Worm (Caenorhabditis elegans) whole organism, L1 larva: Measurements from ENCODE around the gene kcnl-4.
A peak's percentile ranks its signal among the peaks of the same experiment; 100 is the strongest.

Experiments
- C04F5.9 ChIP-seq: sonication (generic microtip); optimal IDR thresholded peaks from 2 replicates; lab custom pipeline; 2016; ENCODE audit warnings: missing genetic modification characterization, missing compliant biosample characterization
- C16A3.4 ChIP-seq: fragments of 150-350 bp; optimal IDR thresholded peaks from 2 replicates; lab custom pipeline; 2014; ENCODE audit warnings: missing biosample characterization, missing genetic modification characterization
- C34B4.2 ChIP-seq: sonication (generic microtip); optimal IDR thresholded peaks from 2 replicates; lab custom pipeline; 2017; ENCODE audit warnings: mild to moderate bottlenecking, missing genetic modification characterization, missing compliant biosample characterization
- F16B12.6 ChIP-seq: fragments of 150-350 bp; optimal IDR thresholded peaks from 2 replicates; lab custom pipeline; 2014; ENCODE audit warnings: missing biosample characterization, missing genetic modification characterization
- aha-1 ChIP-seq: fragments of 150-350 bp; optimal IDR thresholded peaks from 2 replicates; lab custom pipeline; 2014; ENCODE audit warnings: missing biosample characterization, missing genetic modification characterization
- alr-1 ChIP-seq: fragments of 200-800 bp; sonication (Bioruptor generic); optimal IDR thresholded peaks from 2 replicates; lab custom pipeline; 2018; ENCODE audit warnings: borderline replicate concordance, mild to moderate bottlenecking, missing genetic modification characterization, missing compliant biosample characterization
- aly-2 ChIP-seq: fragments of 150-350 bp; optimal IDR thresholded peaks from 2 replicates; lab custom pipeline; 2014; ENCODE audit warnings: missing biosample characterization, missing genetic modification characterization
- ama-1 ChIP-seq: fragments of 150-350 bp; optimal IDR thresholded peaks from 2 replicates; lab custom pipeline; 2014
- ceh-8 ChIP-seq: fragments of 200-800 bp; sonication (Bioruptor generic); optimal IDR thresholded peaks from 2 replicates; lab custom pipeline; 2018; ENCODE audit warnings: mild to moderate bottlenecking, missing genetic modification characterization, moderate library complexity, missing compliant biosample characterization
- ceh-90 ChIP-seq: sonication (generic microtip); optimal IDR thresholded peaks from 2 replicates; lab custom pipeline; 2016; ENCODE audit warnings: missing genetic modification characterization, missing compliant biosample characterization
- dpl-1 ChIP-seq, 3 experiments: fragments of 150-350 bp in 2 of 3; sonication (generic microtip) in 1 of 3; optimal IDR thresholded peaks; 2 replicates each; lab custom pipeline; 2014 to 2017; ENCODE audit warnings: missing biosample characterization in 3 of 3, missing genetic modification characterization in 3 of 3, missing genetic modification reagents in 3 of 3
- efl-1 ChIP-seq, 4 experiments: fragments of 150-350 bp; optimal IDR thresholded peaks in 3 of 4; peaks in 1 of 4; 1 replicate in 1 of 4; 2 replicates in 3 of 4; lab custom pipeline; 2014; ENCODE audit warnings: missing biosample characterization in 2 of 4, missing genetic modification characterization in 2 of 4, missing genetic modification reagents in 2 of 4
- egl-13 ChIP-seq: sonication (generic microtip); optimal IDR thresholded peaks from 2 replicates; lab custom pipeline; 2016; ENCODE audit warnings: missing genotype, missing genetic modification reagents, missing genetic modification characterization, missing compliant biosample characterization
- elt-2 ChIP-seq: sonication (generic microtip); optimal IDR thresholded peaks from 2 replicates; lab custom pipeline; 2016; ENCODE audit warnings: missing genetic modification characterization, mild to moderate bottlenecking, inconsistent platforms, missing compliant biosample characterization, missing genetic modification reagents
- ets-5 ChIP-seq: fragments of 200-800 bp; sonication (Bioruptor generic); IDR thresholded peaks from 2 replicates; pipeline ENCODE4 v1.3.6; 2022; ENCODE audit warnings: missing genetic modification characterization, missing compliant biosample characterization
- fkh-10 ChIP-seq: sonication (generic microtip); optimal IDR thresholded peaks from 2 replicates; lab custom pipeline; 2017; ENCODE audit warnings: missing biosample characterization, missing genetic modification reagents, missing genetic modification characterization
- fkh-8 ChIP-seq: sonication (generic microtip); optimal IDR thresholded peaks from 2 replicates; lab custom pipeline; 2016; ENCODE audit warnings: mild to moderate bottlenecking, missing genetic modification characterization, missing compliant biosample characterization
- fos-1 ChIP-seq: fragments of 150-350 bp; optimal IDR thresholded peaks from 2 replicates; lab custom pipeline; 2014; ENCODE audit warnings: missing biosample characterization, missing genetic modification characterization
- grh-1 ChIP-seq: fragments of 200-800 bp; sonication (Bioruptor generic); IDR thresholded peaks from 2 replicates; pipeline ENCODE4 v1.3.6; 2022; ENCODE audit warnings: missing genetic modification reagents, missing genetic modification characterization, missing compliant biosample characterization
- hlh-17 ChIP-seq: fragments of 200-800 bp; sonication (Bioruptor generic); optimal IDR thresholded peaks from 2 replicates; lab custom pipeline; 2018; ENCODE audit warnings: missing genetic modification characterization, mild to moderate bottlenecking, missing compliant biosample characterization, moderate library complexity, borderline replicate concordance
- hlh-4 ChIP-seq: sonication (generic microtip); optimal IDR thresholded peaks from 2 replicates; lab custom pipeline; 2016; ENCODE audit warnings: mild to moderate bottlenecking, missing genetic modification characterization, missing compliant biosample characterization
- irx-1 ChIP-seq: sonication (generic microtip); optimal IDR thresholded peaks from 2 replicates; lab custom pipeline; 2016; ENCODE audit warnings: missing genetic modification characterization, missing compliant biosample characterization
- isw-1 ChIP-seq: fragments of 200-800 bp; sonication (Bioruptor generic); IDR thresholded peaks from 2 replicates; pipeline ENCODE4 v1.3.6; 2022; ENCODE audit warnings: missing genetic modification characterization, missing compliant biosample characterization
- lin-13 ChIP-seq: fragments of 150-350 bp; optimal IDR thresholded peaks from 2 replicates; lab custom pipeline; 2014; ENCODE audit warnings: missing biosample characterization, missing genetic modification reagents, missing genetic modification characterization
- lin-15B ChIP-seq: fragments of 150-350 bp; sonication (generic microtip); optimal IDR thresholded peaks from 3 replicates; lab custom pipeline; 2014; ENCODE audit warnings: missing biosample characterization, missing genetic modification characterization
- lin-35 ChIP-seq, 2 experiments: fragments of 150-350 bp; optimal IDR thresholded peaks; 2 replicates each; lab custom pipeline; 2014; ENCODE audit warnings: missing biosample characterization in 2 of 2, missing genetic modification characterization in 2 of 2, missing genetic modification reagents in 2 of 2
- lin-39 ChIP-seq: fragments of 150-350 bp; optimal IDR thresholded peaks from 2 replicates; lab custom pipeline; 2014; ENCODE audit warnings: missing biosample characterization, missing genetic modification reagents, missing genetic modification characterization
- lsy-2 ChIP-seq, 2 experiments: fragments of 150-350 bp; optimal IDR thresholded peaks; 2 replicates each; lab custom pipeline; 2014; ENCODE audit warnings: missing biosample characterization in 2 of 2, missing genetic modification characterization in 2 of 2
- mab-9 ChIP-seq: fragments of 200-800 bp; sonication (Bioruptor generic); IDR thresholded peaks from 2 replicates; pipeline ENCODE4 v1.3.6; 2022; ENCODE audit warnings: missing genetic modification reagents, missing genetic modification characterization, missing compliant biosample characterization
- nhr-11 ChIP-seq: fragments of 150-350 bp; optimal IDR thresholded peaks from 2 replicates; lab custom pipeline; 2014; ENCODE audit warnings: missing biosample characterization, missing genetic modification characterization
- nhr-237 ChIP-seq: fragments of 150-350 bp; optimal IDR thresholded peaks from 2 replicates; lab custom pipeline; 2014; ENCODE audit warnings: missing biosample characterization, missing genetic modification characterization
- nhr-71 ChIP-seq: sonication (generic microtip); optimal IDR thresholded peaks from 2 replicates; lab custom pipeline; 2016; ENCODE audit warnings: mild to moderate bottlenecking, missing genetic modification characterization, moderate library complexity, missing compliant biosample characterization
- nhr-77 ChIP-seq: fragments of 150-350 bp; optimal IDR thresholded peaks from 2 replicates; lab custom pipeline; 2014; ENCODE audit warnings: missing biosample characterization, missing genetic modification characterization
- nhr-90 ChIP-seq: sonication (generic microtip); optimal IDR thresholded peaks from 2 replicates; lab custom pipeline; 2016; ENCODE audit warnings: mild to moderate bottlenecking, missing genetic modification characterization, missing compliant biosample characterization; ENCODE audit not compliant: poor library complexity
- pax-3 ChIP-seq: fragments of 200-800 bp; sonication (Bioruptor generic); optimal IDR thresholded peaks from 2 replicates; lab custom pipeline; 2018; ENCODE audit warnings: mild to moderate bottlenecking, missing genetic modification characterization, moderate library complexity, missing compliant biosample characterization
- pqm-1 ChIP-seq: sonication (generic microtip); optimal IDR thresholded peaks from 3 replicates; lab custom pipeline; 2017; ENCODE audit warnings: missing biosample characterization, missing genetic modification characterization
- rnt-1 ChIP-seq: sonication (generic microtip); optimal IDR thresholded peaks from 2 replicates; lab custom pipeline; 2016; ENCODE audit warnings: mild to moderate bottlenecking, missing genetic modification characterization, moderate library complexity, missing compliant biosample characterization
- skn-1 ChIP-seq: fragments of 150-350 bp; optimal IDR thresholded peaks from 2 replicates; lab custom pipeline; 2014; ENCODE audit warnings: missing biosample characterization, missing genetic modification characterization
- snpc-4 ChIP-seq: fragments of 150-350 bp; optimal IDR thresholded peaks from 2 replicates; lab custom pipeline; 2014; ENCODE audit warnings: missing biosample characterization, missing genetic modification characterization
- sox-4 ChIP-seq: sonication (generic microtip); optimal IDR thresholded peaks from 2 replicates; lab custom pipeline; 2016; ENCODE audit warnings: missing genetic modification characterization, missing compliant biosample characterization
- sptf-1 ChIP-seq: fragments of 150-350 bp; optimal IDR thresholded peaks from 2 replicates; lab custom pipeline; 2014; ENCODE audit warnings: missing biosample characterization, missing genetic modification characterization
- tlp-1 ChIP-seq: fragments of 150-350 bp; optimal IDR thresholded peaks from 2 replicates; lab custom pipeline; 2014; ENCODE audit warnings: missing biosample characterization, missing genetic modification characterization
- unc-130 ChIP-seq: fragments of 150-350 bp; optimal IDR thresholded peaks from 2 replicates; lab custom pipeline; 2017; ENCODE audit warnings: missing biosample characterization, missing genetic modification characterization, inconsistent platforms
- unc-30 ChIP-seq: sonication (generic microtip); optimal IDR thresholded peaks from 2 replicates; lab custom pipeline; 2017; ENCODE audit warnings: missing biosample characterization, missing genetic modification characterization
- unc-62 ChIP-seq: fragments of 150-350 bp; optimal IDR thresholded peaks from 2 replicates; lab custom pipeline; 2014; ENCODE audit warnings: missing biosample characterization, missing genetic modification reagents, missing genetic modification characterization
- unc-86 ChIP-seq: sonication (generic microtip); optimal IDR thresholded peaks from 2 replicates; lab custom pipeline; 2016; ENCODE audit warnings: missing genetic modification characterization, missing compliant biosample characterization
- unc-98 ChIP-seq: fragments of 200-800 bp; sonication (Bioruptor generic); IDR thresholded peaks from 2 replicates; pipeline ENCODE4 v1.3.6; 2022; ENCODE audit warnings: missing genetic modification characterization, missing compliant biosample characterization
- vab-15 ChIP-seq: sonication (generic microtip); optimal IDR thresholded peaks from 2 replicates; lab custom pipeline; 2017; ENCODE audit warnings: missing genotype, mild to moderate bottlenecking, missing genetic modification characterization, missing compliant biosample characterization
- zag-1 ChIP-seq: fragments of 150-350 bp; optimal IDR thresholded peaks from 2 replicates; lab custom pipeline; 2014; ENCODE audit warnings: missing biosample characterization, missing genetic modification characterization
- zip-4 ChIP-seq: fragments of 200-800 bp; sonication (Bioruptor generic); optimal IDR thresholded peaks from 2 replicates; lab custom pipeline; 2018; ENCODE audit warnings: mild to moderate bottlenecking, missing genetic modification characterization, moderate library complexity, missing compliant biosample characterization
- ztf-11 ChIP-seq, 2 experiments: sonication (generic microtip); optimal IDR thresholded peaks; 2 replicates each; lab custom pipeline; 2016 to 2017; ENCODE audit warnings: missing genetic modification characterization in 2 of 2, missing biosample characterization in 1 of 2, missing compliant biosample characterization in 1 of 2
- ztf-4 ChIP-seq: fragments of 150-350 bp; optimal IDR thresholded peaks from 2 replicates; lab custom pipeline; 2014; ENCODE audit warnings: missing biosample characterization, missing genetic modification characterization

kcnl-4 gene

DNA sequence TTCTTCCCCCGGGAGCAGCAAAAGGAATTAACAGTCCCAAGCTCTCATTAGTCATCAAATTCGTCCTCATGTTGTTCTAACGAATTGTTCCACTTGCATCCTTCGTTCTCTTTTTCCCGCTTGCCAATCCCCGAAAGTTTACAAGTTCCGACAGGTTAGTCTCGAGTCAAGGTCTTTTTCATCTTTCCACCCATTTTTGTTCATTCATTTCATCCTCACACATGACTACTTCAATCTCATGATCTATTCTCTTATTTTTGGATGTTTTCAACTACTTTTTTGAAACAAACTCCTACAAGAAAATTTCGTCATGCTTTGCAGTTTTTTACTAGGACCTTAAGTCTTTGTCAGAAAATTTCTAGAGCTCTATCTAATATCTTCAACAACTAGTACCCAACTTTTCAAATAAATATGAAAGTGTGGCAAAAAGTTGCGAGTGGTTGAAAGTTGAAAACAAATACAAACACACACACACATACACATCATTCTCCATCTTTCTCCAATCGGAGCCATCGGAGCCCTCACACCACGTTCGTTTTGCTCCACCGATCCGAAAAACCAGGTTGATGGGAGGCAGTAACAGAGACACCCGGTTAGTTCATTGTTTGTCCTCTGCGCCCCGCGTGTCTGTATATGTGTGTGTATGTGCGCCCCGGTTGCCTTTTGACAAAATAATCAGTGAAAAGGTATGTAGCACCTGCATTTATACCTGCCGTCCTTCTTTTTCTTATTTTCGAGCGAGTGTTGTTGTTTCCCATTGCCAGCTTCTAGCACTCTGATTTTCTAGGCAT is 31.6 kb upstream of the kcnl-4 start (continued):
- peak in 1 of 2 experiments; percentile 46 for TF ChIP-seq lin-35 (GFP tag; optimal IDR thresholded peaks at IDR 0.05; lab: Kevin White, UChicago)
- peak in 1 of 2 experiments; percentile 22 for TF ChIP-seq lsy-2 (tag; optimal IDR thresholded peaks at IDR 0.05; lab: Kevin White, UChicago)
- no peak for TF ChIP-seq zag-1
- no peak for TF ChIP-seq lin-39 (tag; lab: Kevin White, UChicago)
- no peak for TF ChIP-seq nhr-237 (tag; lab: Kevin White, UChicago)
- TF ChIP-seq mab-9 (GFP tag; lab: Robert Waterston, UW): no peak
- TF ChIP-seq nhr-77 (tag; lab: Kevin White, UChicago): no peak
- TF ChIP-seq nhr-71 (tag; lab: Kevin White, UChicago): no peak
- TF ChIP-seq elt-2 (tag; lab: Kevin White, UChicago): no peak
- no peak for TF ChIP-seq unc-62 (GFP tag; lab: Kevin White, UChicago)
- peak; percentile 42 for TF ChIP-seq skn-1 (tag; lab: Kevin White, UChicago)
- no peak for TF ChIP-seq hlh-17 (GFP tag; lab: Kevin White, UChicago)
- no peak for TF ChIP-seq ztf-11 (tag; optimal IDR thresholded peaks at IDR 0.05; lab: Kevin White, UChicago)
- no peak for TF ChIP-seq zip-4
- TF ChIP-seq aly-2 (tag; lab: Kevin White, UChicago): no peak
- TF ChIP-seq efl-1 (optimal IDR thresholded peaks at IDR 0.05; lab: Kevin White, UChicago): no peak
- TF ChIP-seq efl-1 (GFP tag; optimal IDR thresholded peaks at IDR 0.05 in 1 of 2; lab: Kevin White, UChicago): peak in 1 of 2 experiments; percentile 91
- no peak for TF ChIP-seq C04F5.9
- no peak for TF ChIP-seq C34B4.2 (tag; lab: Kevin White, UChicago)
- TF ChIP-seq F16B12.6 (tag; lab: Kevin White, UChicago): no peak
- TF ChIP-seq hlh-4 (tag; lab: Kevin White, UChicago): no peak
- TF ChIP-seq pax-3 (tag; lab: Kevin White, UChicago): no peak
- TF ChIP-seq vab-15: no peak
- no peak for TF ChIP-seq sox-4 (tag; lab: Kevin White, UChicago)
- TF ChIP-seq irx-1 (tag; lab: Kevin White, UChicago): no peak
- no peak for TF ChIP-seq alr-1 (tag; lab: Kevin White, UChicago)
- TF ChIP-seq unc-30 (tag; lab: Kevin White, UChicago): no peak
- TF ChIP-seq nhr-11 (tag; lab: Kevin White, UChicago): no peak
- TF ChIP-seq dpl-1 (GFP tag; optimal IDR thresholded peaks at IDR 0.05; lab: Kevin White, UChicago): no peak
- no peak for TF ChIP-seq aha-1 (tag; lab: Kevin White, UChicago)
- TF ChIP-seq fos-1 (tag; lab: Kevin White, UChicago): no peak
- TF ChIP-seq unc-130 (tag; lab: Kevin White, UChicago): no peak
- no peak for TF ChIP-seq lin-13
- no peak for TF ChIP-seq ztf-4 (tag; lab: Kevin White, UChicago)
- TF ChIP-seq tlp-1 (tag; lab: Kevin White, UChicago): no peak
- TF ChIP-seq egl-13 (tag; lab: Kevin White, UChicago): no peak
- TF ChIP-seq ama-1 (lab: Kevin White, UChicago): no peak
- no peak for TF ChIP-seq C16A3.4 (tag; lab: Kevin White, UChicago)
- no peak for TF ChIP-seq pqm-1 (tag; lab: Kevin White, UChicago)
- TF ChIP-seq rnt-1 (tag; lab: Kevin White, UChicago): no peak
- no peak for TF ChIP-seq grh-1 (GFP tag; lab: Robert Waterston, UW)
- no peak for TF ChIP-seq unc-86 (tag; lab: Kevin White, UChicago)
- no peak for TF ChIP-seq ceh-8
- TF ChIP-seq ets-5 (GFP tag; lab: Robert Waterston, UW): no peak
- no peak for TF ChIP-seq isw-1 (GFP tag; lab: Robert Waterston, UW)
- TF ChIP-seq sptf-1 (tag; lab: Kevin White, UChicago): no peak
- no peak for TF ChIP-seq lin-15B (tag; lab: Kevin White, UChicago)
- TF ChIP-seq nhr-90: no peak
- TF ChIP-seq snpc-4 (tag; lab: Kevin White, UChicago): no peak
- no peak for TF ChIP-seq fkh-10 (GFP tag; lab: Kevin White, UChicago)
- no peak for TF ChIP-seq ceh-90 (tag; lab: Kevin White, UChicago)
- no peak for TF ChIP-seq fkh-8 (tag; lab: Kevin White, UChicago)
- TF ChIP-seq unc-98 (GFP tag; lab: Robert Waterston, UW): no peak
